Fruit fly (Drosophila melanogaster) whole organism, embryonic: ENCODE results near the gene Xe7.
A peak's percentile ranks its signal among the peaks of the same experiment; 100 is the strongest.

ENCODE experiments used
- Ada2b ChIP-seq: fragments of 200-800 bp; sonication (Bioruptor generic); IDR thresholded peaks from 2 replicates; pipeline ENCODE4 v1.3.6; 2022; ENCODE audit warnings: missing biosample characterization, missing genetic modification characterization
- Bgb ChIP-seq: fragments of 200-800 bp; sonication (Bioruptor generic); IDR thresholded peaks from 2 replicates; pipeline ENCODE4 v1.3.6; 2022; ENCODE audit warnings: missing biosample characterization, missing genetic modification characterization; ENCODE audit not compliant: partially characterized antibody
- CG10209 ChIP-seq: fragments of 200-800 bp; sonication (Bioruptor generic); optimal IDR thresholded peaks from 3 replicates; lab custom pipeline; 2017; ENCODE audit warnings: missing biosample characterization, mild to moderate bottlenecking, missing genetic modification characterization, missing genetic modification reagents
- CG10543 ChIP-seq: fragments of 200-800 bp; sonication (Bioruptor generic); optimal IDR thresholded peaks from 3 replicates; lab custom pipeline; 2017; ENCODE audit warnings: missing biosample characterization, mild to moderate bottlenecking, missing genetic modification characterization, moderate library complexity
- CG12219 ChIP-seq: fragments of 200-800 bp; sonication (Bioruptor generic); optimal IDR thresholded peaks from 3 replicates; lab custom pipeline; 2018; ENCODE audit warnings: missing biosample characterization, mild to moderate bottlenecking, missing genetic modification characterization
- CG17829 ChIP-seq: fragments of 200-800 bp; optimal IDR thresholded peaks from 2 replicates; lab custom pipeline; 2019; ENCODE audit warnings: missing biosample characterization, mild to moderate bottlenecking, missing genetic modification characterization, moderate library complexity
- CG1792 ChIP-seq: fragments of 200-800 bp; sonication (Bioruptor generic); optimal IDR thresholded peaks from 2 replicates; lab custom pipeline; 2016; ENCODE audit warnings: missing biosample characterization, missing genetic modification characterization
- CG18599 ChIP-seq: fragments of 200-800 bp; sonication (Bioruptor generic); optimal IDR thresholded peaks from 3 replicates; lab custom pipeline; 2017; ENCODE audit warnings: missing biosample characterization, missing genetic modification characterization, mild to moderate bottlenecking, moderate library complexity, missing genetic modification reagents
- CG30431 ChIP-seq: fragments of 200-800 bp; sonication (Bioruptor generic); optimal IDR thresholded peaks from 2 replicates; lab custom pipeline; 2017; ENCODE audit warnings: missing biosample characterization, missing genetic modification characterization
- CG3065 ChIP-seq: fragments of 200-800 bp; sonication (Bioruptor generic); optimal IDR thresholded peaks from 2 replicates; lab custom pipeline; 2016; ENCODE audit warnings: missing biosample characterization, missing genetic modification characterization
- CG31365 ChIP-seq: fragments of 200-800 bp; sonication (Bioruptor generic); optimal IDR thresholded peaks from 2 replicates; lab custom pipeline; 2018; ENCODE audit warnings: missing biosample characterization, mild to moderate bottlenecking, missing genetic modification characterization
- CG32532 ChIP-seq: fragments of 200-800 bp; sonication (Bioruptor generic); IDR thresholded peaks from 2 replicates; pipeline ENCODE4 v1.3.6; 2022; ENCODE audit warnings: missing biosample characterization, missing genetic modification characterization
- CG34376 ChIP-seq: fragments of 200-800 bp; sonication (Bioruptor generic); optimal IDR thresholded peaks from 2 replicates; lab custom pipeline; 2018; ENCODE audit warnings: missing biosample characterization, mild to moderate bottlenecking, missing genetic modification characterization
- CG4820 ChIP-seq: fragments of 200-800 bp; sonication (Bioruptor generic); optimal IDR thresholded peaks from 3 replicates; lab custom pipeline; 2016; ENCODE audit warnings: missing biosample characterization, missing genetic modification characterization
- CG6689 ChIP-seq: fragments of 200-800 bp; sonication (Bioruptor generic); IDR thresholded peaks from 2 replicates; pipeline ENCODE4 v1.3.6; 2022; ENCODE audit warnings: missing biosample characterization, missing genetic modification characterization
- CG6813 ChIP-seq: fragments of 200-800 bp; sonication (Bioruptor generic); optimal IDR thresholded peaks from 2 replicates; lab custom pipeline; 2017; ENCODE audit warnings: missing biosample characterization, missing genetic modification characterization, mild to moderate bottlenecking, moderate library complexity, missing genetic modification reagents
- CG7357 ChIP-seq: fragments of 200-800 bp; sonication (Bioruptor generic); IDR thresholded peaks from 3 replicates; pipeline ENCODE4 v1.3.6; 2022; ENCODE audit warnings: missing biosample characterization, missing genetic modification characterization
- CG7987 ChIP-seq: fragments of 200-800 bp; sonication (Bioruptor generic); optimal IDR thresholded peaks from 2 replicates; lab custom pipeline; 2018; ENCODE audit warnings: missing biosample characterization, mild to moderate bottlenecking, missing genetic modification characterization, moderate library complexity
- CG8290 ChIP-seq, 3 experiments: fragments of 200-800 bp; sonication (Bioruptor generic); optimal IDR thresholded peaks; 2 replicates each; lab custom pipeline; 2016 to 2019; ENCODE audit warnings: missing biosample characterization in 3 of 3, missing genetic modification characterization in 3 of 3, mild to moderate bottlenecking in 2 of 3, moderate library complexity in 1 of 3
- CG8359 ChIP-seq: fragments of 200-800 bp; sonication (Bioruptor generic); optimal IDR thresholded peaks from 2 replicates; lab custom pipeline; 2017; ENCODE audit warnings: missing biosample characterization, mild to moderate bottlenecking, missing genetic modification characterization, borderline replicate concordance
- CG8388 ChIP-seq: fragments of 200-800 bp; sonication (Bioruptor generic); optimal IDR thresholded peaks from 2 replicates; lab custom pipeline; 2019; ENCODE audit warnings: missing biosample characterization, mild to moderate bottlenecking, missing genetic modification characterization, moderate library complexity
- CrebB ChIP-seq: fragments of 200-800 bp; sonication (Bioruptor generic); optimal IDR thresholded peaks from 3 replicates; lab custom pipeline; 2018; ENCODE audit warnings: missing biosample characterization, mild to moderate bottlenecking, missing genetic modification characterization
- Dad ChIP-seq: fragments of 200-800 bp; sonication (Bioruptor generic); optimal IDR thresholded peaks from 3 replicates; lab custom pipeline; 2016; ENCODE audit warnings: missing biosample characterization, missing genetic modification characterization
- Dll ChIP-seq: fragments of 200-800 bp; sonication (Bioruptor generic); IDR thresholded peaks from 4 replicates; pipeline ENCODE4 v1.3.6; 2022; ENCODE audit warnings: missing biosample characterization, missing genetic modification characterization; ENCODE audit not compliant: partially characterized antibody
- Hr51 ChIP-seq, 2 experiments: fragments of 200-800 bp; sonication (Bioruptor generic); optimal IDR thresholded peaks; 2 replicates in 1 of 2; 3 replicates in 1 of 2; lab custom pipeline; 2016 to 2018; ENCODE audit warnings: missing biosample characterization in 2 of 2, missing genetic modification characterization in 2 of 2, mild to moderate bottlenecking in 1 of 2, moderate library complexity in 1 of 2
- Hsf ChIP-seq: fragments of 200-800 bp; sonication (Bioruptor generic); optimal IDR thresholded peaks from 3 replicates; lab custom pipeline; 2016; ENCODE audit warnings: missing biosample characterization, missing genetic modification characterization
- Lpt ChIP-seq: fragments of >200 bp; optimal IDR thresholded peaks from 2 replicates; lab custom pipeline; 2018; ENCODE audit warnings: missing biosample characterization, missing genetic modification characterization
- MTF-1 ChIP-seq: fragments of 200-800 bp; sonication (Bioruptor generic); optimal IDR thresholded peaks from 2 replicates; lab custom pipeline; 2018; ENCODE audit warnings: missing biosample characterization, mild to moderate bottlenecking, missing genetic modification characterization, borderline replicate concordance
- NFAT ChIP-seq: fragments of 200-800 bp; sonication (Bioruptor generic); IDR thresholded peaks from 2 replicates; pipeline ENCODE4 v1.3.6; 2022; ENCODE audit warnings: missing biosample characterization, missing genetic modification characterization
- Sox102F ChIP-seq: fragments of 200-800 bp; sonication (Bioruptor generic); optimal IDR thresholded peaks from 2 replicates; lab custom pipeline; 2018; ENCODE audit warnings: missing biosample characterization, mild to moderate bottlenecking, missing genetic modification characterization, moderate library complexity
- Sry-δ ChIP-seq: fragments of 200-800 bp; sonication (Bioruptor generic); optimal IDR thresholded peaks from 2 replicates; lab custom pipeline; 2016; ENCODE audit warnings: missing biosample characterization, missing genetic modification characterization
- al ChIP-seq: fragments of 200-800 bp; sonication (Bioruptor generic); IDR thresholded peaks from 2 replicates; pipeline ENCODE4 v1.3.6; 2022; ENCODE audit warnings: missing biosample characterization, missing genetic modification characterization
- btn ChIP-seq: fragments of 200-800 bp; sonication (Bioruptor generic); optimal IDR thresholded peaks from 2 replicates; lab custom pipeline; 2016; ENCODE audit warnings: missing biosample characterization, missing genetic modification characterization
- cad ChIP-seq: fragments of >200 bp; optimal IDR thresholded peaks from 2 replicates; lab custom pipeline; 2017; ENCODE audit warnings: missing biosample characterization, missing genetic modification characterization
- cg ChIP-seq: fragments of 200-800 bp; sonication (Bioruptor generic); optimal IDR thresholded peaks from 3 replicates; lab custom pipeline; 2019; ENCODE audit warnings: missing biosample characterization, mild to moderate bottlenecking, missing genetic modification characterization, moderate library complexity
- chm ChIP-seq: fragments of 200-800 bp; sonication (Bioruptor generic); IDR thresholded peaks from 2 replicates; pipeline ENCODE4 v1.3.6; 2022; ENCODE audit warnings: missing biosample characterization, missing genetic modification characterization
- cwo ChIP-seq: fragments of 200-800 bp; sonication (Bioruptor generic); optimal IDR thresholded peaks from 3 replicates; lab custom pipeline; 2017; ENCODE audit warnings: missing biosample characterization, missing genetic modification characterization, mild to moderate bottlenecking, moderate library complexity, missing genetic modification reagents
- dm ChIP-seq: fragments of 200-800 bp; sonication (Bioruptor generic); optimal IDR thresholded peaks from 3 replicates; lab custom pipeline; 2016; ENCODE audit warnings: missing biosample characterization, missing genetic modification characterization
- gce ChIP-seq: fragments of 200-800 bp; sonication (Bioruptor generic); IDR thresholded peaks from 3 replicates; pipeline ENCODE4 v1.3.6; 2022; ENCODE audit warnings: missing biosample characterization, missing genetic modification characterization
- gfzf ChIP-seq: fragments of 200-800 bp; sonication (Bioruptor generic); optimal IDR thresholded peaks from 2 replicates; lab custom pipeline; 2016; ENCODE audit warnings: missing biosample characterization, mild to moderate bottlenecking, missing genetic modification characterization, moderate library complexity
- h ChIP-seq: fragments of >200 bp; optimal IDR thresholded peaks from 2 replicates; lab custom pipeline; 2017
- ken ChIP-seq: fragments of 200-800 bp; sonication (Bioruptor generic); IDR thresholded peaks from 3 replicates; pipeline ENCODE4 v1.3.6; 2022; ENCODE audit warnings: missing biosample characterization, missing genetic modification characterization
- org-1 ChIP-seq: fragments of 200-800 bp; sonication (Bioruptor generic); optimal IDR thresholded peaks from 2 replicates; lab custom pipeline; 2017; ENCODE audit warnings: missing biosample characterization, missing genetic modification characterization
- salm ChIP-seq: fragments of 200-800 bp; sonication (Bioruptor generic); optimal IDR thresholded peaks from 2 replicates; lab custom pipeline; 2018; ENCODE audit warnings: missing biosample characterization, mild to moderate bottlenecking, missing genetic modification characterization
- sd ChIP-seq: fragments of 200-800 bp; sonication (Bioruptor generic); optimal IDR thresholded peaks from 3 replicates; lab custom pipeline; 2018; ENCODE audit warnings: missing biosample characterization, mild to moderate bottlenecking, missing genetic modification characterization, moderate library complexity
- trh ChIP-seq: fragments of 200-800 bp; sonication (Bioruptor generic); optimal IDR thresholded peaks from 2 replicates; lab custom pipeline; 2016; ENCODE audit warnings: missing biosample characterization, missing genetic modification characterization
- ttk ChIP-seq: fragments of 200-800 bp; sonication (Bioruptor generic); IDR thresholded peaks from 2 replicates; pipeline ENCODE4 v2.1.2; 2022; ENCODE audit warnings: missing biosample characterization, missing genetic modification characterization
- unc-4 ChIP-seq: fragments of 200-800 bp; sonication (Bioruptor generic); IDR thresholded peaks from 2 replicates; pipeline ENCODE4 v1.3.6; 2022; ENCODE audit warnings: missing biosample characterization, missing genetic modification characterization; ENCODE audit not compliant: partially characterized antibody

The Xe7 gene

dm6 chr3R:5685269-5686048 lies 16.3 kb upstream of the Xe7 start, which contains the start of the genes Rab23 and plx (continued):
- TF ChIP-seq cg (GFP tag; lab: Kevin White, UChicago) = no peak
- no peak for TF ChIP-seq trh (GFP tag; lab: Kevin White, UChicago)
- no peak for TF ChIP-seq CG12219 (GFP tag; lab: Kevin White, UChicago)
- TF ChIP-seq CG18599 (GFP tag; lab: Kevin White, UChicago) = no peak
- TF ChIP-seq org-1 = no peak
- TF ChIP-seq cwo (GFP tag; lab: Kevin White, UChicago) = no peak
- no peak for TF ChIP-seq MTF-1 (GFP tag; lab: Kevin White, UChicago)
- 0 out of 2 replicates have a peak, but pooled peaks have one; percentile 11 for TF ChIP-seq chm (GFP tag; lab: Robert Waterston, UW)
- no peak for TF ChIP-seq btn (GFP tag; lab: Kevin White, UChicago)
- no peak for TF ChIP-seq Sox102F (GFP tag; lab: Kevin White, UChicago)
- 0 out of 2 replicates have a peak, but pooled peaks have one; percentile 2 for TF ChIP-seq NFAT
- TF ChIP-seq CG4820 (GFP tag; lab: Kevin White, UChicago) = no peak
- TF ChIP-seq cad = no peak
- peak; percentile 47 for TF ChIP-seq Sry-δ (GFP tag; lab: Kevin White, UChicago)
- TF ChIP-seq CG6813 (GFP tag; lab: Kevin White, UChicago) = no peak
- TF ChIP-seq CG7987 = no peak
- TF ChIP-seq CG8290 (GFP tag; optimal IDR thresholded peaks at IDR 0.05; lab: Kevin White, UChicago) = no peak
- peak in 1 of 2 experiments; percentile 56 for TF ChIP-seq CG8290 (tag; optimal IDR thresholded peaks at IDR 0.05; lab: Kevin White, UChicago)
- TF ChIP-seq salm (tag; lab: Kevin White, UChicago) = no peak
- TF ChIP-seq CG8359 (GFP tag; lab: Kevin White, UChicago) = no peak
- peak; percentile 32 for TF ChIP-seq Hsf (GFP tag; lab: Kevin White, UChicago)
- peak; percentile 11 for TF ChIP-seq CG30431 (GFP tag; lab: Kevin White, UChicago)
- TF ChIP-seq Dll = 0 out of 4 replicates have a peak, but pooled peaks have one; percentile 26
- no peak for TF ChIP-seq CG31365 (tag; lab: Kevin White, UChicago)
- no peak for TF ChIP-seq al
- no peak for TF ChIP-seq Lpt (GFP tag; lab: Kevin White, UChicago)
- TF ChIP-seq CG8388 (GFP tag; lab: Kevin White, UChicago) = no peak
- no peak for TF ChIP-seq CrebB (tag; lab: Kevin White, UChicago)
- TF ChIP-seq CG6689 (GFP tag; lab: Robert Waterston, UW) = no peak
- TF ChIP-seq Bgb (GFP tag; lab: Robert Waterston, UW) = peak; percentile 33; the same call in 1 of the 2 replicates
- TF ChIP-seq unc-4 (GFP tag; lab: Robert Waterston, UW) = peak; percentile 47; the same call in 1 of the 2 replicates
- TF ChIP-seq CG17829 (tag; lab: Kevin White, UChicago) = no peak
- no peak for TF ChIP-seq dm (GFP tag; lab: Kevin White, UChicago)
- no peak for TF ChIP-seq CG10209 (GFP tag; lab: Kevin White, UChicago)
- no peak for TF ChIP-seq gce (GFP tag; lab: Robert Waterston, UW)
- no peak for TF ChIP-seq CG32532
- TF ChIP-seq CG34376 (GFP tag; lab: Kevin White, UChicago) = no peak
- TF ChIP-seq CG1792 (GFP tag; lab: Kevin White, UChicago) = no peak
- TF ChIP-seq h (lab: Kevin White, UChicago) = no peak
- TF ChIP-seq ken (GFP tag; lab: Robert Waterston, UW) = 0 out of 3 replicates have a peak, but pooled peaks have one; percentile 24
- peak; percentile 71 for TF ChIP-seq CG7357 (GFP tag; lab: Robert Waterston, UW)
- TF ChIP-seq CG3065 (GFP tag; lab: Kevin White, UChicago) = no peak
- TF ChIP-seq gfzf = peak; percentile 76
- TF ChIP-seq Hr51 (GFP tag; optimal IDR thresholded peaks at IDR 0.05; lab: Kevin White, UChicago) = peak in 1 of 2 experiments; percentile 0
- no peak for TF ChIP-seq sd (tag; lab: Kevin White, UChicago)
- TF ChIP-seq ttk = no peak
- peak; percentile 22 for TF ChIP-seq Dad
- no peak for TF ChIP-seq CG10543 (GFP tag; lab: Kevin White, UChicago)
- no peak for TF ChIP-seq Ada2b (GFP tag; lab: Robert Waterston, UW)
